Fruit fly (Drosophila melanogaster) whole organism, wandering third instar larva: ENCODE results near the gene GlcAT-P.

Experiments used
- Abd-B ChIP-seq: fragments of >200 bp; optimal IDR thresholded peaks from 2 replicates; lab custom pipeline; 2017; ENCODE audit warnings: missing biosample characterization, missing genetic modification characterization
- CG32264 ChIP-seq: fragments of 200-800 bp; sonication (Bioruptor generic); optimal IDR thresholded peaks from 2 replicates; lab custom pipeline; 2016; ENCODE audit warnings: missing biosample characterization, missing genetic modification characterization
- CG9705 ChIP-seq: fragments of 200-800 bp; sonication (Bioruptor generic); optimal IDR thresholded peaks from 2 replicates; lab custom pipeline; 2018; ENCODE audit warnings: missing biosample characterization, mild to moderate bottlenecking, missing genetic modification characterization
- CrebA ChIP-seq: fragments of 200-800 bp; sonication (Bioruptor generic); optimal IDR thresholded peaks from 2 replicates; lab custom pipeline; 2016; ENCODE audit warnings: missing biosample characterization, mild to moderate bottlenecking, missing genetic modification characterization, borderline replicate concordance
- Dfd ChIP-seq: fragments of >200 bp; optimal IDR thresholded peaks from 2 replicates; lab custom pipeline; 2017; ENCODE audit warnings: missing biosample characterization, missing genetic modification characterization
- Dif ChIP-seq: fragments of 200-275, 200-300 bp; sonication (Bioruptor generic); optimal IDR thresholded peaks from 2 replicates; lab custom pipeline; 2018; ENCODE audit warnings: missing biosample characterization, missing genetic modification characterization; ENCODE audit not compliant: partially characterized antibody
- GATAd ChIP-seq: sonication (Bioruptor generic); optimal IDR thresholded peaks from 2 replicates; lab custom pipeline; 2016; ENCODE audit warnings: missing biosample characterization, missing genetic modification characterization
- HLH106 ChIP-seq: fragments of 200-800 bp; optimal IDR thresholded peaks from 3 replicates; lab custom pipeline; 2019; ENCODE audit warnings: missing biosample characterization, mild to moderate bottlenecking, missing genetic modification characterization, moderate library complexity
- Hnf4 ChIP-seq: fragments of 200-800 bp; sonication (Bioruptor generic); optimal IDR thresholded peaks from 2 replicates; lab custom pipeline; 2016; ENCODE audit warnings: missing biosample characterization, mild to moderate bottlenecking, missing genetic modification characterization
- Hr78 ChIP-seq: fragments of >200 bp; optimal IDR thresholded peaks from 2 replicates; lab custom pipeline; 2017; ENCODE audit warnings: missing biosample characterization, missing genetic modification characterization
- Hr83 ChIP-seq: fragments of 200-300 bp; sonication (Bioruptor generic); optimal IDR thresholded peaks from 2 replicates; lab custom pipeline; 2016; ENCODE audit warnings: missing biosample characterization, mild to moderate bottlenecking, missing genetic modification characterization, moderate library complexity; ENCODE audit not compliant: poor library complexity, severe bottlenecking
- Jra ChIP-seq: sonication (Bioruptor generic); optimal IDR thresholded peaks from 2 replicates; lab custom pipeline; 2016; ENCODE audit warnings: missing biosample characterization, missing genetic modification characterization
- Mio ChIP-seq: sonication (Bioruptor generic); optimal IDR thresholded peaks from 2 replicates; lab custom pipeline; 2016; ENCODE audit warnings: missing biosample characterization, missing genetic modification characterization
- Myc ChIP-seq: fragments of >200 bp; optimal IDR thresholded peaks from 2 replicates; lab custom pipeline; 2017
- N ChIP-seq: fragments of >200 bp; optimal IDR thresholded peaks from 2 replicates; lab custom pipeline; 2018; ENCODE audit warnings: missing biosample characterization, missing external identifiers, missing genetic modification characterization
- OdsH ChIP-seq: fragments of 200-800 bp; sonication (Bioruptor generic); optimal IDR thresholded peaks from 2 replicates; lab custom pipeline; 2016; ENCODE audit warnings: missing biosample characterization, mild to moderate bottlenecking, missing genetic modification characterization
- Rel ChIP-seq, 2 experiments: fragments of 200-800 bp; sonication (Bioruptor generic) in 1 of 2; optimal IDR thresholded peaks; 2 replicates in 1 of 2; 3 replicates in 1 of 2; lab custom pipeline; 2016 to 2019; ENCODE audit warnings: mild to moderate bottlenecking in 2 of 2, missing biosample characterization in 2 of 2, missing genetic modification characterization in 2 of 2, moderate library complexity in 1 of 2
- Sp1 ChIP-seq: fragments of 200-800 bp; sonication (Bioruptor generic); optimal IDR thresholded peaks from 3 replicates; lab custom pipeline; 2019; ENCODE audit warnings: missing biosample characterization, mild to moderate bottlenecking, missing genetic modification characterization, moderate library complexity
- Vsx2 ChIP-seq: fragments of 200-300, 225-300 bp; sonication (Bioruptor generic); optimal IDR thresholded peaks from 2 replicates; lab custom pipeline; 2018; ENCODE audit warnings: missing biosample characterization, missing genetic modification characterization; ENCODE audit not compliant: partially characterized antibody
- br ChIP-seq: fragments of 200-800 bp; sonication (Bioruptor generic); optimal IDR thresholded peaks from 2 replicates; lab custom pipeline; 2016; ENCODE audit warnings: missing biosample characterization, missing genetic modification characterization
- brk ChIP-seq: fragments of 200-800 bp; sonication (Bioruptor generic); optimal IDR thresholded peaks from 2 replicates; lab custom pipeline; 2016; ENCODE audit warnings: missing biosample characterization, mild to moderate bottlenecking, missing genetic modification characterization
- dl ChIP-seq, 2 experiments: fragments of 175-275, 200-275 bp in 1 of 2; fragments of 200-275 bp in 1 of 2; sonication (Bioruptor generic); optimal IDR thresholded peaks; lab custom pipeline; 2018; ENCODE audit warnings: mild to moderate bottlenecking in 2 of 2, missing biosample characterization in 2 of 2, missing genetic modification characterization in 2 of 2, moderate library complexity in 2 of 2; ENCODE audit not compliant: partially characterized antibody in 2 of 2, insufficient read depth in 1 of 2
- dmrt93B ChIP-seq: fragments of 200-800 bp; sonication (Bioruptor generic); optimal IDR thresholded peaks from 2 replicates; lab custom pipeline; 2018; ENCODE audit warnings: missing biosample characterization, mild to moderate bottlenecking, missing genetic modification characterization
- dsf ChIP-seq: sonication (Bioruptor generic); optimal IDR thresholded peaks from 2 replicates; lab custom pipeline; 2016; ENCODE audit warnings: missing biosample characterization, missing genetic modification characterization, borderline replicate concordance
- ey ChIP-seq: fragments of 200-800 bp; sonication (Bioruptor generic); optimal IDR thresholded peaks from 2 replicates; lab custom pipeline; 2016; ENCODE audit warnings: missing biosample characterization, missing genetic modification characterization
- foxo ChIP-seq, 2 experiments: fragments of 200-800 bp; sonication (Bioruptor generic); optimal IDR thresholded peaks; 2 replicates in 1 of 2; 3 replicates in 1 of 2; lab custom pipeline; 2016 to 2017; ENCODE audit warnings: missing biosample characterization in 2 of 2, missing genetic modification characterization in 2 of 2
- fru ChIP-seq: fragments of 200-800 bp; sonication (Bioruptor generic); optimal IDR thresholded peaks from 3 replicates; lab custom pipeline; 2016; ENCODE audit warnings: missing biosample characterization, mild to moderate bottlenecking, missing genetic modification characterization
- h ChIP-seq: fragments of 200-800 bp; sonication (Bioruptor generic); optimal IDR thresholded peaks from 3 replicates; lab custom pipeline; 2016; ENCODE audit warnings: missing biosample characterization, mild to moderate bottlenecking, missing genetic modification characterization
- jim ChIP-seq: fragments of 175-275, 200-325 bp; sonication (Bioruptor generic); optimal IDR thresholded peaks from 2 replicates; lab custom pipeline; 2016; ENCODE audit warnings: missing biosample characterization, mild to moderate bottlenecking, missing genetic modification characterization
- lola ChIP-seq: fragments of >200 bp; optimal IDR thresholded peaks from 2 replicates; lab custom pipeline; 2017; ENCODE audit warnings: missing biosample characterization, missing genetic modification characterization
- pan ChIP-seq: fragments of >200 bp; optimal IDR thresholded peaks from 2 replicates; lab custom pipeline; 2017
- psq ChIP-seq: fragments of 200-800 bp; sonication (Bioruptor generic); optimal IDR thresholded peaks from 3 replicates; lab custom pipeline; 2017; ENCODE audit warnings: missing biosample characterization, mild to moderate bottlenecking, missing genetic modification characterization, moderate library complexity
- rgr ChIP-seq: fragments of 200-800 bp; sonication (Bioruptor generic); optimal IDR thresholded peaks from 3 replicates; lab custom pipeline; 2016; ENCODE audit warnings: missing biosample characterization, mild to moderate bottlenecking, missing genetic modification characterization
- sage ChIP-seq: fragments of 200-800 bp; sonication (Bioruptor generic); optimal IDR thresholded peaks from 2 replicates; lab custom pipeline; 2016; ENCODE audit warnings: missing biosample characterization, mild to moderate bottlenecking, missing genetic modification characterization
- sv ChIP-seq: fragments of 200-800 bp; sonication (Bioruptor generic); optimal IDR thresholded peaks from 3 replicates; lab custom pipeline; 2016; ENCODE audit warnings: missing biosample characterization, missing genetic modification characterization
- tai ChIP-seq: sonication (Bioruptor generic); optimal IDR thresholded peaks from 2 replicates; lab custom pipeline; 2016; ENCODE audit warnings: missing biosample characterization, missing genetic modification characterization
- usp ChIP-seq: fragments of >200 bp; optimal IDR thresholded peaks from 2 replicates; lab custom pipeline; 2017; ENCODE audit warnings: missing biosample characterization, missing genetic modification characterization
- woc ChIP-seq: sonication (Bioruptor generic); optimal IDR thresholded peaks from 2 replicates; lab custom pipeline; 2016; ENCODE audit warnings: missing biosample characterization, mild to moderate bottlenecking, missing genetic modification characterization

Gene GlcAT-P

dm6 chr3L:11214406-11215243 is 17.3 kb upstream of the GlcAT-P start, which contains the start of gene CG42671:
Gene CG42671 (plus strand): TSS chr3L:11214505.
- no peak for TF ChIP-seq sv (GFP tag; lab: Kevin White, UChicago)
- peak in 1 of 2 experiments; percentile 8 for TF ChIP-seq dl (GFP tag; optimal IDR thresholded peaks at IDR 0.05; lab: Kevin White, UChicago; ENCODE audit: insufficient read depth in 1 of 2, partially characterized antibody in 2 of 2)
- no peak for TF ChIP-seq CrebA
- TF ChIP-seq Sp1 (GFP tag; lab: Kevin White, UChicago), result no peak
- TF ChIP-seq Vsx2 (GFP tag; lab: Kevin White, UChicago), result peak; percentile 97
- TF ChIP-seq CG32264 (GFP tag; lab: Kevin White, UChicago), result no peak
- TF ChIP-seq rgr (GFP tag; lab: Kevin White, UChicago), result no peak
- no peak for TF ChIP-seq pan (lab: Kevin White, UChicago)
- peak; percentile 27 for TF ChIP-seq Dif (GFP tag; lab: Kevin White, UChicago)
- TF ChIP-seq fru, result no peak
- no peak for TF ChIP-seq Rel (GFP tag; optimal IDR thresholded peaks at IDR 0.05; lab: Kevin White, UChicago)
- TF ChIP-seq Rel (tag; optimal IDR thresholded peaks at IDR 0.05; lab: Kevin White, UChicago), result peak; percentile 9

dm6 chr3L:11213643-11214042 is 16.3 kb upstream of the GlcAT-P start:
- TF ChIP-seq CG9705 (GFP tag; lab: Kevin White, UChicago), result no peak
- no peak for TF ChIP-seq jim (GFP tag; lab: Kevin White, UChicago)
- TF ChIP-seq Mio (GFP tag; lab: Kevin White, UChicago), result no peak
- no peak for TF ChIP-seq CG32264 (GFP tag; lab: Kevin White, UChicago)
- TF ChIP-seq GATAd (GFP tag; lab: Kevin White, UChicago), result no peak
- no peak for TF ChIP-seq usp
- TF ChIP-seq Hnf4 (GFP tag; lab: Kevin White, UChicago), result no peak
- no peak for TF ChIP-seq sage (GFP tag; lab: Kevin White, UChicago)
- TF ChIP-seq pan (lab: Kevin White, UChicago), result no peak
- no peak for TF ChIP-seq sv (GFP tag; lab: Kevin White, UChicago)
- no peak for TF ChIP-seq psq
- no peak for TF ChIP-seq Rel (GFP tag; optimal IDR thresholded peaks at IDR 0.05; lab: Kevin White, UChicago)
- TF ChIP-seq Rel (tag; optimal IDR thresholded peaks at IDR 0.05; lab: Kevin White, UChicago), result no peak

- TF ChIP-seq N (no peak), dl (GFP tag; optimal IDR thresholded peaks at IDR 0.05; lab: Kevin White, UChicago; ENCODE audit: insufficient read depth in 1 of 2, partially characterized antibody in 2 of 2) (no peak), Sp1 (GFP tag; lab: Kevin White, UChicago) (peak; percentile 57), sage (GFP tag; lab: Kevin White, UChicago) (no peak), foxo (GFP tag; optimal IDR thresholded peaks at IDR 0.05; lab: Kevin White, UChicago) (peak; percentile 48 to 54), Hr78 (GFP tag; lab: Kevin White, UChicago) (no peak), br (peak; percentile 62), dsf (GFP tag; lab: Kevin White, UChicago) (no peak), Hnf4 (GFP tag; lab: Kevin White, UChicago) (peak; percentile 74), CrebA (no peak), OdsH (peak; percentile 53), sv (GFP tag; lab: Kevin White, UChicago) (peak; percentile 25), CG9705 (GFP tag; lab: Kevin White, UChicago) (peak; percentile 14), HLH106 (tag; lab: Kevin White, UChicago) (peak; percentile 34), brk (GFP tag; lab: Kevin White, UChicago) (no peak), rgr (GFP tag; lab: Kevin White, UChicago) (peak; percentile 48), CG32264 (GFP tag; lab: Kevin White, UChicago) (peak; percentile 30), Jra (GFP tag; lab: Kevin White, UChicago) (peak; percentile 94), Rel (GFP tag; optimal IDR thresholded peaks at IDR 0.05; lab: Kevin White, UChicago) (no peak), Rel (tag; optimal IDR thresholded peaks at IDR 0.05; lab: Kevin White, UChicago) (peak; percentile 56), tai (GFP tag; lab: Kevin White, UChicago) (no peak), lola (GFP tag; lab: Kevin White, UChicago) (no peak), pan (lab: Kevin White, UChicago) (no peak), woc (no peak), Dif (GFP tag; lab: Kevin White, UChicago) (peak; percentile 14), fru (peak; percentile 41), Mio (GFP tag; lab: Kevin White, UChicago) (no peak), dmrt93B (GFP tag; lab: Kevin White, UChicago) (no peak), ey (GFP tag; lab: Kevin White, UChicago) (no peak), jim (GFP tag; lab: Kevin White, UChicago) (no peak), Abd-B (GFP tag; lab: Kevin White, UChicago) (no peak), Dfd (GFP tag; lab: Kevin White, UChicago) (no peak), GATAd (GFP tag; lab: Kevin White, UChicago) (no peak), usp (no peak), Hr83 (GFP tag; lab: Kevin White, UChicago) (peak; percentile 59), Myc (lab: Kevin White, UChicago) (peak; percentile 30), Vsx2 (GFP tag; lab: Kevin White, UChicago) (no peak), psq (no peak), h (GFP tag; lab: Kevin White, UChicago) (peak; percentile 75)
Measured at dm6 chr3L:11210517-11210916, 13.2 kb upstream of the GlcAT-P start, which contains the start of the genes Ube3a and CG7600. Gene Ube3a (minus strand): TSS chr3L:11210583. Gene CG7600 (plus strand): TSS chr3L:11210786.
